Fruit fly (Drosophila melanogaster) whole organism, embryonic: ENCODE measurements around the gene CG18557.
A peak's percentile ranks its signal among the peaks of the same experiment; 100 is the strongest.

ENCODE experiments used
- ATbp ChIP-seq: fragments of 200-800 bp; sonication (Bioruptor generic); optimal IDR thresholded peaks from 2 replicates; lab custom pipeline; 2017; ENCODE audit warnings: missing biosample characterization, mild to moderate bottlenecking, missing genetic modification characterization, missing genetic modification reagents
- Awh ChIP-seq: fragments of 200-800 bp; sonication (Bioruptor generic); IDR thresholded peaks from 2 replicates; pipeline ENCODE4, ENCODE4 v1.3.6; 2022; ENCODE audit warnings: missing biosample characterization, missing genetic modification characterization
- B-H1 ChIP-seq: fragments of 200-800 bp; sonication (Bioruptor generic); IDR thresholded peaks from 3 replicates; pipeline ENCODE4 v1.3.6; 2022; ENCODE audit warnings: missing biosample characterization, missing genetic modification characterization
- BEAF-32 ChIP-seq: fragments of 200-800 bp; sonication (Bioruptor generic); optimal IDR thresholded peaks from 3 replicates; lab custom pipeline; 2017; ENCODE audit warnings: missing biosample characterization, missing genetic modification characterization, mild to moderate bottlenecking, moderate library complexity, missing genetic modification reagents
- Bgb ChIP-seq: fragments of 200-800 bp; sonication (Bioruptor generic); IDR thresholded peaks from 2 replicates; pipeline ENCODE4 v1.3.6; 2022; ENCODE audit warnings: missing biosample characterization, missing genetic modification characterization; ENCODE audit not compliant: partially characterized antibody
- BtbVII ChIP-seq: fragments of 200-800 bp; sonication (Bioruptor generic); optimal IDR thresholded peaks from 3 replicates; lab custom pipeline; 2017; ENCODE audit warnings: missing biosample characterization, mild to moderate bottlenecking, missing genetic modification characterization
- CG10147 ChIP-seq: fragments of 200-800 bp; sonication (Bioruptor generic); optimal IDR thresholded peaks from 2 replicates; lab custom pipeline; 2019; ENCODE audit warnings: missing biosample characterization, mild to moderate bottlenecking, missing genetic modification characterization, moderate library complexity
- CG10366 ChIP-seq: fragments of 200-800 bp; sonication (Bioruptor generic); IDR thresholded peaks from 2 replicates; pipeline ENCODE4 v1.3.6; 2022; ENCODE audit warnings: missing biosample characterization, missing genetic modification characterization
- CG10543 ChIP-seq: fragments of 200-800 bp; sonication (Bioruptor generic); optimal IDR thresholded peaks from 3 replicates; lab custom pipeline; 2017; ENCODE audit warnings: missing biosample characterization, mild to moderate bottlenecking, missing genetic modification characterization, moderate library complexity
- CG11247 ChIP-seq: fragments of 200-800 bp; sonication (Bioruptor generic); IDR thresholded peaks from 2 replicates; pipeline ENCODE4 v1.3.6; 2022; ENCODE audit warnings: missing biosample characterization, missing genetic modification characterization
- CG11695 ChIP-seq: fragments of 200-800 bp; sonication (Bioruptor generic); IDR thresholded peaks from 3 replicates; pipeline ENCODE4 v1.3.6; 2022; ENCODE audit warnings: missing biosample characterization, missing genetic modification characterization
- CG12236 ChIP-seq: fragments of 200-800 bp; sonication (Bioruptor generic); optimal IDR thresholded peaks from 2 replicates; lab custom pipeline; 2016; ENCODE audit warnings: missing biosample characterization, missing genetic modification characterization
- CG12659 ChIP-seq: fragments of 200-800 bp; sonication (Bioruptor generic); optimal IDR thresholded peaks from 3 replicates; lab custom pipeline; 2017; ENCODE audit warnings: mild to moderate bottlenecking, missing biosample characterization, missing genetic modification reagents, missing genetic modification characterization
- CG17612 ChIP-seq: fragments of 200-800 bp; sonication (Bioruptor generic); IDR thresholded peaks from 2 replicates; pipeline ENCODE4 v1.3.6; 2022; ENCODE audit warnings: missing biosample characterization, missing genetic modification characterization
- CG30020 ChIP-seq: fragments of 200-800 bp; optimal IDR thresholded peaks from 2 replicates; lab custom pipeline; 2019; ENCODE audit warnings: missing biosample characterization, mild to moderate bottlenecking, missing genetic modification characterization, moderate library complexity
- CG30431 ChIP-seq: fragments of 200-800 bp; sonication (Bioruptor generic); optimal IDR thresholded peaks from 2 replicates; lab custom pipeline; 2017; ENCODE audit warnings: missing biosample characterization, missing genetic modification characterization
- CG3065 ChIP-seq: fragments of 200-800 bp; sonication (Bioruptor generic); optimal IDR thresholded peaks from 2 replicates; lab custom pipeline; 2016; ENCODE audit warnings: missing biosample characterization, missing genetic modification characterization
- CG33557 ChIP-seq: fragments of 200-800 bp; sonication (Bioruptor generic); optimal IDR thresholded peaks from 2 replicates; lab custom pipeline; 2019; ENCODE audit warnings: missing biosample characterization, mild to moderate bottlenecking, missing genetic modification characterization, moderate library complexity
- CG42726 ChIP-seq: fragments of 200-800 bp; sonication (Bioruptor generic); IDR thresholded peaks from 2 replicates; pipeline ENCODE4 v1.3.6; 2022; ENCODE audit warnings: missing biosample characterization, missing genetic modification characterization; ENCODE audit not compliant: partially characterized antibody
- CG4424 ChIP-seq: fragments of 200-800 bp; sonication (Bioruptor generic); optimal IDR thresholded peaks from 3 replicates; lab custom pipeline; 2016; ENCODE audit warnings: missing biosample characterization, missing genetic modification characterization
- CG6254 ChIP-seq: fragments of 200-800 bp; sonication (Bioruptor generic); optimal IDR thresholded peaks from 3 replicates; lab custom pipeline; 2017; ENCODE audit warnings: mild to moderate bottlenecking, missing biosample characterization, missing genetic modification reagents, missing genetic modification characterization
- CG8765 ChIP-seq: fragments of 200-800 bp; sonication (Bioruptor generic); IDR thresholded peaks from 2 replicates; pipeline ENCODE4 v1.3.6; 2022; ENCODE audit warnings: missing biosample characterization, missing genetic modification characterization
- CG8944 ChIP-seq: fragments of 200-800 bp; sonication (Bioruptor generic); optimal IDR thresholded peaks from 3 replicates; lab custom pipeline; 2016; ENCODE audit warnings: missing biosample characterization, missing genetic modification characterization
- CHES-1-like ChIP-seq: fragments of 200-800 bp; sonication (Bioruptor generic); optimal IDR thresholded peaks from 2 replicates; lab custom pipeline; 2016; ENCODE audit warnings: missing biosample characterization, missing genetic modification characterization
- CrebB ChIP-seq: fragments of 200-800 bp; sonication (Bioruptor generic); optimal IDR thresholded peaks from 3 replicates; lab custom pipeline; 2018; ENCODE audit warnings: missing biosample characterization, mild to moderate bottlenecking, missing genetic modification characterization
- D19B ChIP-seq: fragments of 200-800 bp; sonication (Bioruptor generic); optimal IDR thresholded peaks from 2 replicates; lab custom pipeline; 2017; ENCODE audit warnings: missing biosample characterization, mild to moderate bottlenecking, missing genetic modification characterization
- Drgx ChIP-seq: fragments of 200-800 bp; sonication (Bioruptor generic); IDR thresholded peaks from 2 replicates; pipeline ENCODE4 v1.3.6; 2022; ENCODE audit warnings: missing biosample characterization, missing genetic modification characterization
- Elba2 ChIP-seq: fragments of 200-800 bp; sonication (Bioruptor generic); optimal IDR thresholded peaks from 3 replicates; lab custom pipeline; 2016; ENCODE audit warnings: missing biosample characterization, missing genetic modification characterization
- Jarid2 ChIP-seq: fragments of 200-800 bp; sonication (Bioruptor generic); optimal IDR thresholded peaks from 3 replicates; lab custom pipeline; 2017; ENCODE audit warnings: mild to moderate bottlenecking, missing biosample characterization, missing genetic modification reagents, missing genetic modification characterization
- Mrtf ChIP-seq: fragments of 200-800 bp; sonication (Bioruptor generic); IDR thresholded peaks from 3 replicates; pipeline ENCODE4 v1.3.6; 2022; ENCODE audit warnings: missing biosample characterization, missing genetic modification characterization
- NC2β ChIP-seq: fragments of 200-800 bp; sonication (Bioruptor generic); optimal IDR thresholded peaks from 2 replicates; lab custom pipeline; 2016; ENCODE audit warnings: missing biosample characterization, missing genetic modification characterization
- Poxn ChIP-seq: fragments of 200-800 bp; sonication (Bioruptor generic); IDR thresholded peaks from 2 replicates; pipeline ENCODE4 v1.3.6; 2022; ENCODE audit warnings: missing biosample characterization, missing genetic modification characterization
- Side ChIP-seq: fragments of 200-800 bp; sonication (Bioruptor generic); optimal IDR thresholded peaks from 2 replicates; lab custom pipeline; 2016; ENCODE audit warnings: missing biosample characterization, missing genetic modification characterization
- Sin3A ChIP-seq: fragments of >200 bp; optimal IDR thresholded peaks from 2 replicates; lab custom pipeline; 2018
- Sox100B ChIP-seq: fragments of 200-800 bp; sonication (Bioruptor generic); optimal IDR thresholded peaks from 3 replicates; lab custom pipeline; 2018; ENCODE audit warnings: missing biosample characterization, mild to moderate bottlenecking, missing genetic modification characterization
- TFAM ChIP-seq: fragments of 200-800 bp; sonication (Bioruptor generic); optimal IDR thresholded peaks from 2 replicates; lab custom pipeline; 2017; ENCODE audit warnings: missing biosample characterization, missing genetic modification characterization, inconsistent platforms
- ab ChIP-seq: fragments of 200-800 bp; sonication (Bioruptor generic); optimal IDR thresholded peaks from 2 replicates; lab custom pipeline; 2016; ENCODE audit warnings: missing biosample characterization, missing genetic modification characterization
- ase ChIP-seq: fragments of 200-800 bp; sonication (Bioruptor generic); IDR thresholded peaks from 3 replicates; pipeline ENCODE4 v1.3.6; 2022; ENCODE audit warnings: missing biosample characterization, missing genetic modification characterization
- ato ChIP-seq: fragments of 200-800 bp; sonication (Bioruptor generic); IDR thresholded peaks from 2 replicates; pipeline ENCODE4 v1.3.6; 2022; ENCODE audit warnings: missing biosample characterization, missing genetic modification characterization; ENCODE audit not compliant: partially characterized antibody
- ci ChIP-seq: fragments of 200-800 bp; sonication (Bioruptor generic); IDR thresholded peaks from 3 replicates; pipeline ENCODE4 v1.3.6; 2022; ENCODE audit warnings: missing biosample characterization, missing genetic modification characterization
- eyg ChIP-seq: fragments of 200-800 bp; sonication (Bioruptor generic); optimal IDR thresholded peaks from 3 replicates; lab custom pipeline; 2016; ENCODE audit warnings: missing biosample characterization, missing genetic modification characterization
- gcm ChIP-seq: fragments of 200-800 bp; sonication (Bioruptor generic); optimal IDR thresholded peaks from 2 replicates; lab custom pipeline; 2019; ENCODE audit warnings: missing biosample characterization, mild to moderate bottlenecking, missing genetic modification characterization, moderate library complexity
- h ChIP-seq: fragments of >200 bp; optimal IDR thresholded peaks from 2 replicates; lab custom pipeline; 2017
- insv ChIP-seq, 2 experiments: fragments of 200-800 bp; sonication (Bioruptor generic); optimal IDR thresholded peaks; 3 replicates each; lab custom pipeline; 2016 to 2018; ENCODE audit warnings: missing biosample characterization in 2 of 2, missing genetic modification characterization in 2 of 2
- kni ChIP-seq: fragments of 200-800 bp; sonication (Bioruptor generic); optimal IDR thresholded peaks from 3 replicates; lab custom pipeline; 2017; ENCODE audit warnings: mild to moderate bottlenecking, missing biosample characterization, missing genetic modification reagents, missing genetic modification characterization
- knrl ChIP-seq: fragments of 200-800 bp; sonication (Bioruptor generic); IDR thresholded peaks from 3 replicates; pipeline ENCODE4 v1.3.6; 2022; ENCODE audit warnings: missing biosample characterization, missing genetic modification characterization; ENCODE audit not compliant: partially characterized antibody
- lilli ChIP-seq: fragments of 200-800 bp; sonication (Bioruptor generic); optimal IDR thresholded peaks from 3 replicates; lab custom pipeline; 2016; ENCODE audit warnings: missing biosample characterization, missing genetic modification characterization
- nom ChIP-seq: fragments of 200-800 bp; sonication (Bioruptor generic); optimal IDR thresholded peaks from 2 replicates; lab custom pipeline; 2017; ENCODE audit warnings: missing biosample characterization, missing genetic modification characterization, mild to moderate bottlenecking, moderate library complexity, missing genetic modification reagents
- org-1 ChIP-seq: fragments of 200-800 bp; sonication (Bioruptor generic); optimal IDR thresholded peaks from 2 replicates; lab custom pipeline; 2017; ENCODE audit warnings: missing biosample characterization, missing genetic modification characterization
- tll ChIP-seq, 2 experiments: fragments of 200-800 bp in 1 of 2; fragments of >200 bp in 1 of 2; sonication (Bioruptor generic) in 1 of 2; optimal IDR thresholded peaks; 2 replicates each; lab custom pipeline; 2017 to 2019; ENCODE audit warnings: missing biosample characterization in 2 of 2, missing genetic modification characterization in 2 of 2, mild to moderate bottlenecking in 1 of 2, moderate library complexity in 1 of 2

Gene CG18557

DNA sequence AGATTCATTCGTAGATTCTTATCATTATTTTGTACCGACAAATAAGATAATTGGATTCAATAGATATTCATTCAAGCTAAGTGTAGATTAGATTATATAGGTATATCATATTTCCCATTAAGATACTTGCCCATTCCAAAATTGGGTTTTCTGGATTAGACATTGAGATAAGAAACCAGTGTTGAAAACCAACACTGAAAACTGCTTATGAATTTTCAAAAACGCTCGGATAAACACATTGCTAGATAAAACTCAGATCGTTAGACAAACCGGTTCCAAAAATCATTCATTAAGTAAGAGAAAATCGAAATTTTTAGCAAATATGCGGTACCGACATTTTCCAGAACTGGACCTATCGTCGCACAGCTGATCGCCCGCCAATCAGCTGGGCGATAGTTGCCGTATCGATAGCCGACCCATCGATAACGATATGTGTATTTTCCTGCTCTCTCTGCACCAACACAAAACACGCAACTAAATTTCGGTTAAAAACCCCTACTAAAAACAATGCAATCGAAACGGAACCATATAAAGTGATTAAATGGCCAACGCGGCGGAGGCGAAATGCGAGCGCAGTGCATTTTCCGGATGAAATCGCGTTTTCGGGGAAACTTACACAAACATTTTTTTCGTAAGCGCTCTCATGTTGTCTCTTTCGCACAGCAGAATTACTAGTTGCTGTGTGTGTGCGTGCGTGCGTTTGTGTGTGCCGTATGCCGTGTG lies 40.1 kb upstream of the CG18557 start, which contains the start of the genes NTPase and lilli (continued):
- TF ChIP-seq Sin3A (lab: Kevin White, UChicago), result peak; percentile 92
- peak; percentile 15 for TF ChIP-seq ab (GFP tag; lab: Kevin White, UChicago)
- TF ChIP-seq Awh (GFP tag; lab: Robert Waterston, UW), result no peak
- no peak for TF ChIP-seq CrebB (tag; lab: Kevin White, UChicago)
- TF ChIP-seq CG12659 (GFP tag; lab: Kevin White, UChicago), result peak; percentile 57
- TF ChIP-seq CG6254 (GFP tag; lab: Kevin White, UChicago), result no peak
- TF ChIP-seq nom, result no peak
- TF ChIP-seq CG10147 (GFP tag; lab: Kevin White, UChicago), result no peak
- peak; percentile 51 for TF ChIP-seq NC2β
- TF ChIP-seq Poxn (GFP tag; lab: Robert Waterston, UW), result no peak
- TF ChIP-seq knrl (GFP tag; lab: Robert Waterston, UW), result peak; percentile 92
- TF ChIP-seq Sox100B (GFP tag; lab: Kevin White, UChicago), result peak; percentile 39
- TF ChIP-seq org-1 (GFP tag; lab: Kevin White, UChicago), result no peak
- no peak for TF ChIP-seq insv (GFP tag; optimal IDR thresholded peaks at IDR 0.05; lab: Kevin White, UChicago)
- peak; percentile 58 for TF ChIP-seq CHES-1-like
- peak; percentile 88 for TF ChIP-seq ato (GFP tag; lab: Robert Waterston, UW)
- peak; percentile 94 for TF ChIP-seq Bgb (GFP tag; lab: Robert Waterston, UW)
- TF ChIP-seq Jarid2, result peak; percentile 19
- TF ChIP-seq BEAF-32 (GFP tag; lab: Kevin White, UChicago), result peak; percentile 94
- TF ChIP-seq CG10543, result no peak
- no peak for TF ChIP-seq CG17612
- TF ChIP-seq kni (GFP tag; lab: Kevin White, UChicago), result no peak
- peak; percentile 80 for TF ChIP-seq Side (GFP tag; lab: Kevin White, UChicago)
- TF ChIP-seq Mrtf (GFP tag; lab: Robert Waterston, UW), result no peak
- no peak for TF ChIP-seq ATbp
- TF ChIP-seq CG11695 (GFP tag; lab: Robert Waterston, UW), result peak; percentile 38; the same call in 1 of the 3 replicates
- TF ChIP-seq Elba2 (GFP tag; lab: Kevin White, UChicago), result peak; percentile 18
- no peak for TF ChIP-seq CG30020 (tag; lab: Kevin White, UChicago)
- peak; percentile 22 for TF ChIP-seq CG3065 (GFP tag; lab: Kevin White, UChicago)
- peak; percentile 80 for TF ChIP-seq CG4424 (GFP tag; lab: Kevin White, UChicago)
- peak; percentile 61 for TF ChIP-seq CG8944 (GFP tag; lab: Kevin White, UChicago)
- peak; percentile 14; the same call in 1 of the 3 replicates for TF ChIP-seq B-H1 (GFP tag; lab: Robert Waterston, UW)
- TF ChIP-seq CG8765 (GFP tag; lab: Robert Waterston, UW), result no peak
- peak; percentile 20 to 65 for TF ChIP-seq tll (GFP tag; optimal IDR thresholded peaks at IDR 0.05; lab: Kevin White, UChicago)
- TF ChIP-seq CG12236 (GFP tag; lab: Kevin White, UChicago), result peak; percentile 67
- no peak for TF ChIP-seq CG33557 (GFP tag; lab: Kevin White, UChicago)
- peak; percentile 95 for TF ChIP-seq lilli (GFP tag; lab: Kevin White, UChicago)
- no peak for TF ChIP-seq h (lab: Kevin White, UChicago)
- peak; percentile 22; the same call in 1 of the 2 replicates for TF ChIP-seq CG10366 (GFP tag; lab: Robert Waterston, UW)
- peak; percentile 50 for TF ChIP-seq CG11247
- no peak for TF ChIP-seq eyg
- TF ChIP-seq ci (GFP tag; lab: Robert Waterston, UW), result peak; percentile 79
- TF ChIP-seq CG42726 (GFP tag; lab: Robert Waterston, UW), result peak; percentile 94
- TF ChIP-seq Drgx, result no peak
- TF ChIP-seq D19B (GFP tag; lab: Kevin White, UChicago), result no peak
- no peak for TF ChIP-seq TFAM
- TF ChIP-seq BtbVII, result peak; percentile 15
- TF ChIP-seq ase (GFP tag; lab: Robert Waterston, UW), result peak; percentile 52; the same call in 2 of the 3 replicates
- peak; percentile 30 for TF ChIP-seq CG30431 (GFP tag; lab: Kevin White, UChicago)
- TF ChIP-seq gcm (GFP tag; lab: Kevin White, UChicago), result no peak
